Worm (Caenorhabditis elegans): ENCODE measurements around the gene acl-14.

acl-14 gene

ce11 chrV:9324167-9324566, 9.3 kb downstream of the acl-14 start:
- TF ChIP-seq him-1 (tag; optimal IDR thresholded peaks at IDR 0.05), result no peak
- TF ChIP-seq dao-5 (tag; optimal IDR thresholded peaks at IDR 0.05), result no peak
- TF ChIP-seq W03F9.2 (tag; optimal IDR thresholded peaks at IDR 0.05), result no peak

DNA sequence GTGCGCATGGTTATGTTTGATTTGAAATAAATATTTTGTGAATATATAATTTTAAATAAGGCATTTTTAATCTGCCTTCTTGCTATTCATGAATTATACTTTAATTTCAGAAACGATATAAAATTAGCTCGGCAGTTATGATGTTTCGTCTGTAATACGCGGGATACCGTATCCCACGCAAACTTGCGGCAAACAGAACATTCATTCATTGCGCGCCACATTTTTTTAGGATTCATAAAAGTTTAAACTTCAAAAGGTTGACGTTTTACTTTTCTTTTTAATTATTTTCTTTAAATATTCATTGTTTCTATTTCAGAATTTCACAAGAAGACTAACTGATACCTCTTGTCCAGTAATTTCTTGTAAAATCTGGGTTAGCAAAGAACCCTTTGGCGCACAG, 10.5 kb downstream of the acl-14 start, which contains the start of gene tag-153:
tag-153 (plus strand) TSS at position 200 of the 400 bp plus-strand sequence.
- no peak for TF ChIP-seq him-1 (tag; optimal IDR thresholded peaks at IDR 0.05)
- TF ChIP-seq dao-5 (tag; optimal IDR thresholded peaks at IDR 0.05), result no peak
- no peak for TF ChIP-seq W03F9.2 (tag; optimal IDR thresholded peaks at IDR 0.05)

ce11 chrV:9321185-9321584, 12.2 kb downstream of the acl-14 start, which contains the start of gene F44A2.7:
Gene F44A2.7, plus strand, starts transcription at chrV:9321485.
- TF ChIP-seq W03F9.2 (tag; optimal IDR thresholded peaks at IDR 0.05) (no peak), him-1 (tag; optimal IDR thresholded peaks at IDR 0.05) (no peak), dao-5 (tag; optimal IDR thresholded peaks at IDR 0.05) (no peak)

ce11 chrV:9318046-9318445, 15.4 kb downstream of the acl-14 start, which contains the start of gene kvs-3:
Gene kvs-3, plus strand, starts transcription at chrV:9318311.
- TF ChIP-seq W03F9.2 (tag; optimal IDR thresholded peaks at IDR 0.05) (no peak), dao-5 (tag; optimal IDR thresholded peaks at IDR 0.05) (peak; percentile 79), him-1 (tag; optimal IDR thresholded peaks at IDR 0.05) (peak; percentile 88)

DNA sequence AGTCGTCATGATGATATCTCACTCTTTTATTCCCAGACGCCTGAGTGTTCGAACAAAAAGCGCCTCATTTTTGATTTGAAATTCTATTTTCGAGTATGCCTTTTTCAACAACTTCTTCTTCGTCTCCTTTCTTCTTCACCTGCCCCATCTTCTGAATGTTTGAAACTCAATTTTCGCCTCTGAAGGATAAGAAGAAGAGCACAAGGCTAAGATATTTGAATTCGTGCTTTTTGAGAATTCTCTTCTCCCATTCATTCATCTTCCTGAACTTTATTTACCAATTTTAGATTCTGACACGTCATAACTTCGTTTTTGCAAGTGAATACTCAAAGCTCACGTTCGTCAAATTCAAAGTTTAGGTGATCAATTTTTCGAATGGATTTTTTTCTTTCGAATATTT, 16.5 kb downstream of the acl-14 start:
- TF ChIP-seq W03F9.2 (tag; optimal IDR thresholded peaks at IDR 0.05) (no peak), him-1 (tag; optimal IDR thresholded peaks at IDR 0.05) (no peak), dao-5 (tag; optimal IDR thresholded peaks at IDR 0.05) (no peak)

- TF ChIP-seq dao-5 (tag; optimal IDR thresholded peaks at IDR 0.05) (no peak), him-1 (tag; optimal IDR thresholded peaks at IDR 0.05) (no peak), W03F9.2 (tag; optimal IDR thresholded peaks at IDR 0.05) (no peak)
These were observed 19.0 kb downstream of the acl-14 start for ce11 chrV:9314408-9314807.

ce11 chrV:9312377-9312776, 21.1 kb downstream of the acl-14 start:
- no peak for TF ChIP-seq him-1 (tag; optimal IDR thresholded peaks at IDR 0.05)
- TF ChIP-seq W03F9.2 (tag; optimal IDR thresholded peaks at IDR 0.05), result no peak
- no peak for TF ChIP-seq dao-5 (tag; optimal IDR thresholded peaks at IDR 0.05)

DNA sequence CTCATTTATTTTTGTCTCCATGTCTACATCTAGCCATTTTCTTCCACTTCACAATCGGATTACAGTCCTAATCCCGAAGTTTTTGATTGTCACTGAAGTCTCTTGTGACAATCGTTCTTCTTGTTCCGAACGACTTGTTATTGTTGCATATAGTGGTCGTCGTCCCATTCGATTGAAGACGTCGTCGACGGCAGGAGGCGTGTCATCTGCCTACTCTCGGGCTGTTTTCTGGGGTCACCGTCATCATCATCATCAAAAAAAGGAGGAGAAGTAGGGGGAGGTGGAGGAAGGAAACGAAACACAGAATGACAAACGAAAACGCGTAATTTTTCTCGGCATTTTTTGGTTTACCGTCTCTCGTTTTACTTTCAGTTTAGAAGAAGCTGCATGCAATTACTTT, 28.3 kb downstream of the acl-14 start, which contains the start of gene F44A2.3:
F44A2.3 (plus strand) TSS at position 301 of the 400 bp plus-strand sequence.
- TF ChIP-seq W03F9.2 (tag; optimal IDR thresholded peaks at IDR 0.05) (no peak), him-1 (tag; optimal IDR thresholded peaks at IDR 0.05) (no peak), dao-5 (tag; optimal IDR thresholded peaks at IDR 0.05) (no peak)

- TF ChIP-seq dao-5 (tag; optimal IDR thresholded peaks at IDR 0.05) (no peak), him-1 (tag; optimal IDR thresholded peaks at IDR 0.05) (no peak), W03F9.2 (tag; optimal IDR thresholded peaks at IDR 0.05) (no peak)
These were observed 30.4 kb downstream of the acl-14 start, which contains the start of gene nhr-39 for ce11 chrV:9303026-9303425. Gene nhr-39, plus strand, starts transcription at chrV:9303326.

DNA sequence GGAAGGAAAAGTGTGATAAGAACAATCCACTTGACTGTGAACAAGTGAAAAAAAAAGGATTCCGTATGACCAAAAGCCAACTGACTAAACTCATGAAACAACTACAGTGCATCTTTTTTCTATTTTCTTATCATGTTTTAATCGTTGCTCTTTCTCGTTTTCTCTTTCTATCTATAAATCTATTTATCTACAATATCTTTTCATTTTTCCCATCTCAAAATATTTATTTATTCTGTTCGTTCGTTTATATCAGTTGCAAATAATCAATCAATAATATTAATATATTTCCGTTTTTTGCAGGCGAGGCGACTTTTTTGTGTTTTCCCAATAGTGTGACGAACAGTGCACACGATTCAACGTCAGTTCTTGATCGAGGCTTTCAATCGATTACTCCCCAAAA, 36.1 kb downstream of the acl-14 start, which contains the start of gene F44A2.5:
F44A2.5 (plus strand) TSS at position 301 of the 400 bp plus-strand sequence.
- no peak for TF ChIP-seq W03F9.2 (tag; optimal IDR thresholded peaks at IDR 0.05)
- TF ChIP-seq him-1 (tag; optimal IDR thresholded peaks at IDR 0.05), result no peak
- TF ChIP-seq dao-5 (tag; optimal IDR thresholded peaks at IDR 0.05), result no peak

DNA sequence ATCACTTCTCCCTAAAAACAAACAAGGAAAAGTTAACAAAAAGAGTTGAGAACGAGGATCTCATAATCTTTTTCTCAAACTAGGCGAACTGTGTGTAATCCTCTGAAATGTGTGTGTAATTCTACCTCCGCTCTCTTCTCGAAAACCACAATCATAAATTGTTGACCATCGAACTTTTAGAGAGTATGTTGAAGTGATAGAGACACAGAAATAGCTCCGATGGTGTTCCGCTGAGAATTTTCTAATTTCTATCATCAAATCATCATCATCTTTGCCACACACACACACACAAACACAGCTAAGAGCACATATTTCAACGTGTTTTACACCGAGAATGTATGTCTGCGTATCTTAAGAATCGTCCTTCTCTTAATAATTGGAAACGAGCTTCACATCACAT, 37.9 kb downstream of the acl-14 start:
- TF ChIP-seq him-1 (tag; optimal IDR thresholded peaks at IDR 0.05), result no peak
- no peak for TF ChIP-seq W03F9.2 (tag; optimal IDR thresholded peaks at IDR 0.05)
- TF ChIP-seq dao-5 (tag; optimal IDR thresholded peaks at IDR 0.05), result no peak

ce11 chrV:9293359-9293758, 40.1 kb downstream of the acl-14 start:
- TF ChIP-seq W03F9.2 (tag; optimal IDR thresholded peaks at IDR 0.05) (no peak), him-1 (tag; optimal IDR thresholded peaks at IDR 0.05) (no peak), dao-5 (tag; optimal IDR thresholded peaks at IDR 0.05) (no peak)

DNA sequence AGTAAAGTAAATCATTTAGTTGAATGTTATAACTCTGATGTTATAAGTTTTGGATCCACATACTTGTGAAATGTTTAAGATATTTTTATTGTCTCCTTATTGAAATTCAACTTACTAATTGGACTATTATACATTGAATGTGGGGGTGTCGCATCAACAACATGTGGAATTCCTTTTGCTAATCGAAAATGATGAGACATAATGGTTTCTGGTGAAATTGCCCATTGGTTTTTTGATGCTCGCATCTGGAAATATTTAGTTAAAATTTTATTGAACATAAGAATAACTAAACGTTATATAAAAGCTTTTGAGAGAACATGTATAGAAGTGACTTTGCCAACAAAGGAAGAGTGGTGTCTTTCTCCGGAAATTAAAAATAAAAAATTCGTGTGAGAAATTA, 41.5 kb downstream of the acl-14 start, which contains the start of gene ZK682.7:
ZK682.7 (minus strand) TSS at position 247 of the 400 bp plus-strand sequence.
- no peak for TF ChIP-seq W03F9.2 (tag; optimal IDR thresholded peaks at IDR 0.05)
- TF ChIP-seq dao-5 (tag; optimal IDR thresholded peaks at IDR 0.05), result no peak
- TF ChIP-seq him-1 (tag; optimal IDR thresholded peaks at IDR 0.05), result no peak

DNA sequence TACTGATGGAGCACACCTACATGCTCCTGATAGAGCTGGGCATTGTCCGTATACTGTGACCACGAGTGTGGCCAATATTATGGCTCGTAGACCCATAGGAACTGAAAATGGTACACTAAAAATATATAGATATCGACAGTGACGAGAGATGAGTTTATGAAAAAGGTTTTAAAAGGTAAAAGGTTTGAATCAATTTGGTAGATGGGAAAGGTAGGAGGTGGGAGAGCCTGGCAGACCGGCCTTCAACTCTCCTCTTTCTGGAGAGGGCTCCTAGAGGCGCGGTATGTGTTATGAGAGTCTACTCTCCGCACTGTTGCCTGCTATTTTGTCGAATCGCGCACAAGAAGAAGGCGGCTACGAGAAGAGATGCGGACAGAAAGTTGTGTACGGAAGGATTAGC, 46.0 kb downstream of the acl-14 start, which contains the start of gene lron-2:
lron-2 (minus strand) TSS at position 101 of the 400 bp plus-strand sequence.
- TF ChIP-seq him-1 (tag; optimal IDR thresholded peaks at IDR 0.05) (no peak), W03F9.2 (tag; optimal IDR thresholded peaks at IDR 0.05) (no peak), dao-5 (tag; optimal IDR thresholded peaks at IDR 0.05) (no peak)

DNA sequence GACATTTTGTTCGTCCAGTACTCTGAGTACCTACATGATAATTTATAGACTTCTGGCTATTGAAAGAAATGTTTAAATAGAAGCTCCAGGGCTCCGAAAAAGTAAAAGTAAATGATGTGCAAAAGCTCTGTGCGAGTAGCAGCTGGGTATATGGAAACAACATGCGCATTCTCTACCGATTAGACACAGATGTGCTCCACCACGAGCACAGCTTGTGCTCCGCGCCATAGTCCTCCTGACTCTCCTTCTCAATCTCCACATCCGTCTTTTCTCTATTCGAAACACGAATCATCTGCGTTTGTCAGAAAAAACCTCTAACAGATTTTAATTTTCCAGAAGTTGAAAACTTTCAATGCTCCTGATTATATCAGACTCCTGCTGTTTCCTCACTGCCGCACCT, 50.0 kb downstream of the acl-14 start:
- TF ChIP-seq him-1 (tag; optimal IDR thresholded peaks at IDR 0.05), result no peak
- no peak for TF ChIP-seq W03F9.2 (tag; optimal IDR thresholded peaks at IDR 0.05)
- no peak for TF ChIP-seq dao-5 (tag; optimal IDR thresholded peaks at IDR 0.05)

Measured in whole organism, L4/young adult.